Worm (Caenorhabditis elegans): ENCODE results near the gene F20B6.4.
"Not testable (repeated sequence)": the region's sequence is repeated elsewhere in the genome, so short reads cannot be mapped to it uniquely, and the experiment has no call there.

Gene F20B6.4

ce11 chrX:4208495-4208894 is 12.2 kb upstream of the F20B6.4 start:
- no peak for TF ChIP-seq mls-2 (tag; optimal IDR thresholded peaks at IDR 0.05)
- TF ChIP-seq nhr-76 (tag; optimal IDR thresholded peaks at IDR 0.05) = no peak
- TF ChIP-seq unc-120 (tag; optimal IDR thresholded peaks at IDR 0.05; ENCODE audit: poor library complexity, severe bottlenecking) = no peak
- TF ChIP-seq lin-13 (tag; optimal IDR thresholded peaks at IDR 0.05) = no peak
- TF ChIP-seq elt-3 (tag; optimal IDR thresholded peaks at IDR 0.05) = no peak
- no peak for TF ChIP-seq ceh-43 (GFP tag; optimal IDR thresholded peaks at IDR 0.05)

ce11 chrX:4207385-4207784 is 11.1 kb upstream of the F20B6.4 start, which contains the start of gene F20B6.9:
F20B6.9 (minus strand) TSS chrX:4207485.
- TF ChIP-seq nhr-237 (tag; optimal IDR thresholded peaks at IDR 0.05); cnd-1 (tag; optimal IDR thresholded peaks at IDR 0.05); lin-32 (GFP tag; optimal IDR thresholded peaks at IDR 0.05): not testable (repeated sequence)

DNA sequence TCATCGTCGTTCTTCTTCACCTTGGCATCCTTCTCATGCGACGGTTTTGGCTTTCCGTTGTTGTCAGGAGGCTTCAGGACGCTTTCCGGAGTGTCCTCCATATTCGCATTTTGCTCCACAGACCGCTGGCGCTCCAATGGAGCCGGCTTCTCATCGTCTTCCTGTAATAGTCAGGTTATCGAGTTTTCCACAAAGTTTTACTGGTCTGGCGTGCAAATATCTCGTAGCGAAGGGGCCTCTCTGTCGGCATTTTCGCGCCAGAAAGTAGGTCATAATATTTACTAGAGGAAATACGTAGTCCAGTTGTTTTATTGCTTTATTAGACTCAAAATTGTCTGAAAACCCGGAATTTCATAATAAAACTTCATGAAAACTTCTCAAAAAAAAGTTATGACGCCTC is 5.8 kb upstream of the F20B6.4 start, which contains the start of gene F20B6.6:
Gene F20B6.6 (minus strand): TSS at position 101 of the 400 bp plus-strand sequence.
- not testable (repeated sequence) for TF ChIP-seq drap-1 (GFP tag; optimal IDR thresholded peaks at IDR 0.05); M03D4.4 (tag; optimal IDR thresholded peaks at IDR 0.05); lsy-2 (tag; optimal IDR thresholded peaks at IDR 0.05)

- TF ChIP-seq tbx-8 (GFP tag; optimal IDR thresholded peaks at IDR 0.05); ceh-39 (tag; optimal IDR thresholded peaks at IDR 0.05); nhr-237 (tag; optimal IDR thresholded peaks at IDR 0.05): not testable (repeated sequence)
These were observed 3.5 kb upstream of the F20B6.4 start, which contains the start of gene F20B6.5 for ce11 chrX:4199829-4200228. F20B6.5 (minus strand) TSS chrX:4199929.

DNA sequence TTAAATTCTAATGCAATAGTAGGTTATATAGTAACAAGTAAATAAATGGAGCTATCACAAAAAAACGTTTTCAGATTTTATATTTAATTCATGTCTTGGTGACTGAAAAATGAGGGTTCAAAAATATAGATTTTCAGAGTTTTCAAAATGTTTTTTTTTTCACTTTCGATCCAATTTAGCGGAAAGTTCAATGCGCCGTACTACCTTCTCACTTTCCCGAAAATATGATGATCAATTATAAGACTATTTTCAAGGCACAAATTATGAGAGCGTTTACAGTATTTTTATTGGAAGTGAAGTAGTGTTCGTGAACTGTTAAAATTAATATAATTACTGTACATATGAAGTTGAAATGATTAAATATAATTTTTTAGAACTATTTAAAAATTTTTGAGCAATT is 3.3 kb downstream of the F20B6.4 start:
- TF ChIP-seq sem-2 (GFP tag; optimal IDR thresholded peaks at IDR 0.05) (no peak), ztf-11 (tag; optimal IDR thresholded peaks at IDR 0.05) (no peak), ceh-39 (tag; optimal IDR thresholded peaks at IDR 0.05) (no peak), ces-1 (GFP tag; optimal IDR thresholded peaks at IDR 0.05) (no peak), nhr-237 (tag; optimal IDR thresholded peaks at IDR 0.05) (no peak), mls-2 (tag; optimal IDR thresholded peaks at IDR 0.05) (no peak), snpc-4 (tag; optimal IDR thresholded peaks at IDR 0.05) (no peak), hlh-1 (tag; optimal IDR thresholded peaks at IDR 0.05) (no peak), nhr-2 (tag; optimal IDR thresholded peaks at IDR 0.05) (no peak), cnd-1 (tag; optimal IDR thresholded peaks at IDR 0.05) (no peak), ceh-83 (GFP tag; optimal IDR thresholded peaks at IDR 0.05) (no peak), mab-5 (tag; optimal IDR thresholded peaks at IDR 0.05) (no peak), ham-2 (GFP tag; optimal IDR thresholded peaks at IDR 0.05) (no peak), tbx-8 (GFP tag; optimal IDR thresholded peaks at IDR 0.05) (no peak), mep-1 (tag; optimal IDR thresholded peaks at IDR 0.05) (no peak), elt-1 (tag; optimal IDR thresholded peaks at IDR 0.05; ENCODE audit: borderline replicate concordance, insufficient read depth) (no peak)

DNA sequence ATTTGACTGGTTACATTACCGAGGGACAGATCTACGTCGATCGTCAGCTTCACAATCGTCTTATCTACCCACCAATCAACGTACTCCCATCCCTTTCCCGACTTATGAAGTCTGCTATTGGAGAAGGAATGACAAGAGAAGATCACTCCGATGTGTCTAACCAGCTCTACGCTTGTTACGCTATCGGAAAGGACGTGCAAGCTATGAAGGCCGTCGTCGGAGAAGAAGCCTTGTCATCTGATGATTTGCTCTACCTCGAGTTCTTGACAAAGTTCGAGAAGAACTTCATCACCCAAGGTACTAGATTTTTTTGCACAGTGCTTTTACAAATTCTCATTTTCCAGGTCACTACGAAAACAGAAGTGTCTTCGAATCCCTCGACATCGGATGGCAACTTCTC is 4.1 kb downstream of the F20B6.4 start:
- TF ChIP-seq elt-3 (tag; optimal IDR thresholded peaks at IDR 0.05) = no peak
- no peak for TF ChIP-seq snpc-4 (tag; optimal IDR thresholded peaks at IDR 0.05)
- TF ChIP-seq elt-1 (tag; optimal IDR thresholded peaks at IDR 0.05; ENCODE audit: borderline replicate concordance, insufficient read depth) = no peak
- no peak for TF ChIP-seq hlh-1 (tag; optimal IDR thresholded peaks at IDR 0.05)

DNA sequence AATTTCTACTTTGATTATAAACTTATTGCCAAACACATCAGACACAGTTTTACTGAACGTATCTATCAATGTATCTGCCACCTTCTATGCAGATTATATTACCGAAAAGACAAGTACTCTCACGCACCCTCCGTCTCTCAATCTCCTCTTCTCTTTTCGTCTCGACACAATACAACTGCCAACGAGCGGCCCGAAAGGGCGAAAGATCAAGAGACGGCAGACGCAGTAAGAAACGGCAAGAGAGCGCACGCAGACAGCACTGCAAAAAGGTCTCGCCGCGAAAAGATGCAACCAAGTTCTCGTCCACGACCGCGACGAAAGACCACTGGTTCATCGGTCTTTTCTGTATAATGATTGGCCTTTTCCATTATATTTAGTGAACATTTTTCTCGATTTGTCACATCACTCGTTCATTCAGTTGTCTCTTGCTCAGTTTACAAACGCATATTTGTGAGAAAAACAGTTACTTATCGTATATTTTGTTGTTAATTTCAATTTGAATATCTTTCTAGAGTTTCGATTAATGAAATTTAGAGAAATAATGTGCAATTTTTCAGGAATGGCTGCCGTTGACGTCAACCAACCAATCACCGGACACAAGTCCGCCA is 5.7 kb downstream of the F20B6.4 start, which contains the start of gene vha-12:
Gene vha-12 (plus strand): TSS at position 558 of the 608 bp plus-strand sequence.
- TF ChIP-seq lsy-2 (tag; optimal IDR thresholded peaks at IDR 0.05) (peak; percentile 45), snpc-4 (tag; optimal IDR thresholded peaks at IDR 0.05) (no peak), nhr-2 (tag; optimal IDR thresholded peaks at IDR 0.05) (peak; percentile 30), nhr-12 (tag; optimal IDR thresholded peaks at IDR 0.05) (no peak), nhr-76 (tag; optimal IDR thresholded peaks at IDR 0.05) (no peak), ceh-43 (GFP tag; optimal IDR thresholded peaks at IDR 0.05) (no peak), ztf-11 (tag; optimal IDR thresholded peaks at IDR 0.05) (no peak), drap-1 (GFP tag; optimal IDR thresholded peaks at IDR 0.05) (no peak), tbx-8 (GFP tag; optimal IDR thresholded peaks at IDR 0.05) (no peak), bed-3 (GFP tag; optimal IDR thresholded peaks at IDR 0.05) (no peak), zip-8 (tag; optimal IDR thresholded peaks at IDR 0.05) (no peak), pha-4 (tag; optimal IDR thresholded peaks at IDR 0.05) (peak; percentile 81), ces-1 (GFP tag; optimal IDR thresholded peaks at IDR 0.05) (peak; percentile 94), nhr-237 (tag; optimal IDR thresholded peaks at IDR 0.05) (peak; percentile 82), sem-2 (GFP tag; optimal IDR thresholded peaks at IDR 0.05) (no peak), mab-5 (tag; optimal IDR thresholded peaks at IDR 0.05) (no peak), elt-3 (tag; optimal IDR thresholded peaks at IDR 0.05) (peak; percentile 40), nhr-28 (tag; optimal IDR thresholded peaks at IDR 0.05) (no peak), ham-2 (GFP tag; optimal IDR thresholded peaks at IDR 0.05) (no peak), M03D4.4 (tag; optimal IDR thresholded peaks at IDR 0.05) (no peak), flh-1 (GFP tag; optimal IDR thresholded peaks at IDR 0.05) (no peak), cnd-1 (tag; optimal IDR thresholded peaks at IDR 0.05) (no peak), unc-120 (tag; optimal IDR thresholded peaks at IDR 0.05; ENCODE audit: poor library complexity, severe bottlenecking) (peak; percentile 72), lin-32 (GFP tag; optimal IDR thresholded peaks at IDR 0.05) (no peak), blmp-1 (tag; optimal IDR thresholded peaks at IDR 0.05) (no peak), unc-39 (tag; optimal IDR thresholded peaks at IDR 0.05) (no peak), mep-1 (tag; optimal IDR thresholded peaks at IDR 0.05) (peak; percentile 87), sptf-1 (tag; optimal IDR thresholded peaks at IDR 0.05) (peak; percentile 31), lin-13 (tag; optimal IDR thresholded peaks at IDR 0.05) (no peak)
